Fruit fly (Drosophila melanogaster) whole organism, embryonic: Measurements from ENCODE around the gene CG10252.

ENCODE experiments used
- BEAF-32 ChIP-seq: fragments of 200-800 bp; sonication (Bioruptor generic); optimal IDR thresholded peaks from 3 replicates; lab custom pipeline; 2017; ENCODE audit warnings: missing biosample characterization, missing genetic modification characterization, mild to moderate bottlenecking, moderate library complexity, missing genetic modification reagents
- Bgb ChIP-seq: fragments of 200-800 bp; sonication (Bioruptor generic); IDR thresholded peaks from 2 replicates; pipeline ENCODE4 v1.3.6; 2022; ENCODE audit warnings: missing biosample characterization, missing genetic modification characterization; ENCODE audit not compliant: partially characterized antibody
- BtbVII ChIP-seq: fragments of 200-800 bp; sonication (Bioruptor generic); optimal IDR thresholded peaks from 3 replicates; lab custom pipeline; 2017; ENCODE audit warnings: missing biosample characterization, mild to moderate bottlenecking, missing genetic modification characterization
- CG10147 ChIP-seq: fragments of 200-800 bp; sonication (Bioruptor generic); optimal IDR thresholded peaks from 2 replicates; lab custom pipeline; 2019; ENCODE audit warnings: missing biosample characterization, mild to moderate bottlenecking, missing genetic modification characterization, moderate library complexity
- CG10462 ChIP-seq: fragments of 200-800 bp; sonication (Bioruptor generic); optimal IDR thresholded peaks from 2 replicates; lab custom pipeline; 2016; ENCODE audit warnings: missing biosample characterization, missing genetic modification characterization
- CG10979 ChIP-seq: fragments of 200-800 bp; sonication (Bioruptor generic); optimal IDR thresholded peaks from 2 replicates; lab custom pipeline; 2018; ENCODE audit warnings: missing biosample characterization, mild to moderate bottlenecking, missing genetic modification characterization, moderate library complexity
- CG11504 ChIP-seq: fragments of 200-800 bp; sonication (Bioruptor generic); optimal IDR thresholded peaks from 3 replicates; lab custom pipeline; 2019; ENCODE audit warnings: missing biosample characterization, mild to moderate bottlenecking, missing genetic modification characterization, moderate library complexity
- CG1602 ChIP-seq: fragments of 200-800 bp; sonication (Bioruptor generic); optimal IDR thresholded peaks from 3 replicates; lab custom pipeline; 2016; ENCODE audit warnings: missing biosample characterization, missing genetic modification characterization
- CG16779 ChIP-seq: fragments of 200-800 bp; sonication (Bioruptor generic); IDR thresholded peaks from 2 replicates; pipeline ENCODE4 v1.3.6; 2022; ENCODE audit warnings: missing biosample characterization, missing genetic modification characterization
- CG16815 ChIP-seq: fragments of 200-800 bp; sonication (Bioruptor generic); optimal IDR thresholded peaks from 3 replicates; lab custom pipeline; 2017; ENCODE audit warnings: missing biosample characterization, mild to moderate bottlenecking, missing genetic modification characterization
- CG17568 ChIP-seq: fragments of 200-800 bp; sonication (Bioruptor generic); optimal IDR thresholded peaks from 2 replicates; lab custom pipeline; 2018; ENCODE audit warnings: missing biosample characterization, mild to moderate bottlenecking, missing genetic modification characterization, moderate library complexity
- CG17612 ChIP-seq: fragments of 200-800 bp; sonication (Bioruptor generic); IDR thresholded peaks from 2 replicates; pipeline ENCODE4 v1.3.6; 2022; ENCODE audit warnings: missing biosample characterization, missing genetic modification characterization
- CG2875 ChIP-seq: fragments of 200-800 bp; sonication (Bioruptor generic); optimal IDR thresholded peaks from 2 replicates; lab custom pipeline; 2017; ENCODE audit warnings: missing biosample characterization, mild to moderate bottlenecking, missing genetic modification characterization, missing genetic modification reagents
- CG30403 ChIP-seq: fragments of 200-800 bp; sonication (Bioruptor generic); optimal IDR thresholded peaks from 3 replicates; lab custom pipeline; 2016; ENCODE audit warnings: missing biosample characterization, missing genetic modification characterization
- CG32772 ChIP-seq: fragments of 200-800 bp; sonication (Bioruptor generic); IDR thresholded peaks from 2 replicates; pipeline ENCODE4 v1.3.6; 2022; ENCODE audit warnings: missing biosample characterization, missing genetic modification characterization
- CG33213 ChIP-seq: fragments of 200-800 bp; sonication (Bioruptor generic); optimal IDR thresholded peaks from 3 replicates; lab custom pipeline; 2016; ENCODE audit warnings: missing biosample characterization, missing genetic modification characterization
- CG34376 ChIP-seq: fragments of 200-800 bp; sonication (Bioruptor generic); optimal IDR thresholded peaks from 2 replicates; lab custom pipeline; 2018; ENCODE audit warnings: missing biosample characterization, mild to moderate bottlenecking, missing genetic modification characterization
- CG5953 ChIP-seq: fragments of 200-800 bp; sonication (Bioruptor generic); IDR thresholded peaks from 2 replicates; pipeline ENCODE4 v1.3.6; 2022; ENCODE audit warnings: missing biosample characterization, missing genetic modification characterization
- CG6175 ChIP-seq: fragments of 200-800 bp; sonication (Bioruptor generic); IDR thresholded peaks from 3 replicates; pipeline ENCODE4 v1.3.6; 2022; ENCODE audit warnings: missing biosample characterization, missing genetic modification characterization
- CG7271 ChIP-seq: fragments of 200-800 bp; sonication (Bioruptor generic); optimal IDR thresholded peaks from 2 replicates; lab custom pipeline; 2018; ENCODE audit warnings: missing biosample characterization, mild to moderate bottlenecking, missing genetic modification characterization, moderate library complexity
- CG7963 ChIP-seq: fragments of 200-800 bp; sonication (Bioruptor generic); IDR thresholded peaks from 3 replicates; pipeline ENCODE4 v1.3.6; 2022; ENCODE audit warnings: missing biosample characterization, missing genetic modification characterization; ENCODE audit not compliant: partially characterized antibody
- Dek ChIP-seq: fragments of 200-800 bp; sonication (Bioruptor generic); optimal IDR thresholded peaks from 3 replicates; lab custom pipeline; 2019; ENCODE audit warnings: missing biosample characterization, mild to moderate bottlenecking, missing genetic modification characterization, moderate library complexity
- Dll ChIP-seq: fragments of 200-800 bp; sonication (Bioruptor generic); IDR thresholded peaks from 4 replicates; pipeline ENCODE4 v1.3.6; 2022; ENCODE audit warnings: missing biosample characterization, missing genetic modification characterization; ENCODE audit not compliant: partially characterized antibody
- Eip74EF ChIP-seq, 2 experiments: fragments of 200-800 bp in 1 of 2; fragments of >200 bp in 1 of 2; sonication (Bioruptor generic) in 1 of 2; optimal IDR thresholded peaks; 2 replicates each; lab custom pipeline; 2017 to 2019; ENCODE audit warnings: missing biosample characterization in 2 of 2, missing genetic modification characterization in 2 of 2, mild to moderate bottlenecking in 1 of 2, moderate library complexity in 1 of 2
- Fer2 ChIP-seq: fragments of 200-800 bp; sonication (Bioruptor generic); optimal IDR thresholded peaks from 2 replicates; lab custom pipeline; 2018; ENCODE audit warnings: missing biosample characterization, mild to moderate bottlenecking, missing genetic modification characterization, moderate library complexity
- HLHmδ ChIP-seq: fragments of 200-800 bp; sonication (Bioruptor generic); optimal IDR thresholded peaks from 2 replicates; lab custom pipeline; 2018; ENCODE audit warnings: missing biosample characterization, mild to moderate bottlenecking, missing genetic modification characterization, moderate library complexity
- Hand ChIP-seq: fragments of 200-800 bp; sonication (Bioruptor generic); optimal IDR thresholded peaks from 2 replicates; lab custom pipeline; 2017; ENCODE audit warnings: mild to moderate bottlenecking, missing biosample characterization, missing genetic modification reagents, missing genetic modification characterization
- Hey ChIP-seq: fragments of 200-800 bp; sonication (Bioruptor generic); optimal IDR thresholded peaks from 3 replicates; lab custom pipeline; 2018; ENCODE audit warnings: missing biosample characterization, mild to moderate bottlenecking, missing genetic modification characterization
- Lpt ChIP-seq: fragments of >200 bp; optimal IDR thresholded peaks from 2 replicates; lab custom pipeline; 2018; ENCODE audit warnings: missing biosample characterization, missing genetic modification characterization
- Mes4 ChIP-seq: fragments of 200-800 bp; sonication (Bioruptor generic); optimal IDR thresholded peaks from 2 replicates; lab custom pipeline; 2016; ENCODE audit warnings: missing biosample characterization, missing genetic modification characterization
- Neu2 ChIP-seq: fragments of 200-800 bp; sonication (Bioruptor generic); optimal IDR thresholded peaks from 3 replicates; lab custom pipeline; 2016; ENCODE audit warnings: missing biosample characterization, missing genetic modification characterization, borderline replicate concordance
- Nf-YC ChIP-seq: fragments of 200-800 bp; optimal IDR thresholded peaks from 3 replicates; lab custom pipeline; 2019; ENCODE audit warnings: missing biosample characterization, mild to moderate bottlenecking, missing genetic modification characterization, moderate library complexity
- Pdp1 ChIP-seq, 2 experiments: fragments of 200-800 bp; sonication (Bioruptor generic); optimal IDR thresholded peaks; 3 replicates each; lab custom pipeline; 2016; ENCODE audit warnings: missing biosample characterization in 2 of 2, missing genetic modification characterization in 2 of 2, mild to moderate bottlenecking in 1 of 2, moderate library complexity in 1 of 2
- Taf1 ChIP-seq: fragments of 200-800 bp; sonication (Bioruptor generic); IDR thresholded peaks from 2 replicates; pipeline ENCODE4 v1.3.6; 2022; ENCODE audit warnings: missing biosample characterization, missing genetic modification characterization
- crol ChIP-seq: fragments of 200-800 bp; sonication (Bioruptor generic); IDR thresholded peaks from 2 replicates; pipeline ENCODE4 v1.3.6; 2022; ENCODE audit warnings: missing biosample characterization, missing genetic modification characterization
- dati ChIP-seq: fragments of 200-800 bp; sonication (Bioruptor generic); IDR thresholded peaks from 2 replicates; pipeline ENCODE4 v1.3.6; 2022; ENCODE audit warnings: missing biosample characterization, missing genetic modification characterization
- disco-r ChIP-seq: fragments of 200-800 bp; sonication (Bioruptor generic); optimal IDR thresholded peaks from 2 replicates; lab custom pipeline; 2016; ENCODE audit warnings: missing biosample characterization, missing genetic modification characterization
- eve ChIP-seq, 2 experiments: fragments of >200 bp; optimal IDR thresholded peaks; 2 replicates each; lab custom pipeline; 2017; ENCODE audit warnings: missing biosample characterization in 2 of 2, missing genetic modification characterization in 2 of 2
- ewg ChIP-seq: fragments of 200-800 bp; sonication (Bioruptor generic); optimal IDR thresholded peaks from 3 replicates; lab custom pipeline; 2017; ENCODE audit warnings: mild to moderate bottlenecking, missing biosample characterization, missing genetic modification reagents, missing genetic modification characterization
- grn ChIP-seq: fragments of 200-800 bp; sonication (Bioruptor generic); optimal IDR thresholded peaks from 3 replicates; lab custom pipeline; 2017; ENCODE audit warnings: missing biosample characterization, missing genetic modification characterization
- kah ChIP-seq: fragments of 200-800 bp; sonication (Bioruptor generic); optimal IDR thresholded peaks from 2 replicates; lab custom pipeline; 2018; ENCODE audit warnings: missing biosample characterization, mild to moderate bottlenecking, missing genetic modification characterization
- pho ChIP-seq: fragments of 200-800 bp; sonication (Bioruptor generic); optimal IDR thresholded peaks from 2 replicates; lab custom pipeline; 2016; ENCODE audit warnings: missing biosample characterization, missing genetic modification characterization
- sens ChIP-seq: fragments of 200-800 bp; sonication (Bioruptor generic); peaks from one replicate; lab custom pipeline; 2016; ENCODE audit warnings: missing biosample characterization, missing genetic modification characterization
- sug ChIP-seq: fragments of 200-800 bp; optimal IDR thresholded peaks from 2 replicates; lab custom pipeline; 2019; ENCODE audit warnings: missing biosample characterization, mild to moderate bottlenecking, missing genetic modification characterization, moderate library complexity
- tx ChIP-seq: fragments of 200-800 bp; sonication (Bioruptor generic); optimal IDR thresholded peaks from 2 replicates; lab custom pipeline; 2016; ENCODE audit warnings: missing biosample characterization, missing genetic modification characterization
- usp ChIP-seq: fragments of >200 bp; optimal IDR thresholded peaks from 2 replicates; lab custom pipeline; 2017; ENCODE audit warnings: missing biosample characterization, missing genetic modification characterization
- vfl ChIP-seq: fragments of 200-800 bp; sonication (Bioruptor generic); optimal IDR thresholded peaks from 2 replicates; lab custom pipeline; 2016; ENCODE audit warnings: missing biosample characterization, missing genetic modification characterization
- yki ChIP-seq: fragments of >200 bp; optimal IDR thresholded peaks from 3 replicates; lab custom pipeline; 2018
- zen ChIP-seq: fragments of 200-800 bp; sonication (Bioruptor generic); optimal IDR thresholded peaks from 3 replicates; lab custom pipeline; 2018; ENCODE audit warnings: missing biosample characterization, mild to moderate bottlenecking, missing genetic modification characterization, moderate library complexity
- zf30C ChIP-seq: fragments of 200-800 bp; sonication (Bioruptor generic); optimal IDR thresholded peaks from 3 replicates; lab custom pipeline; 2018; ENCODE audit warnings: missing biosample characterization, mild to moderate bottlenecking, missing genetic modification characterization

The CG10252 gene

dm6 chr3R:23652525-23653108 is 43.4 kb downstream of the CG10252 start (continued):
- peak; percentile 60 for TF ChIP-seq Dek
- TF ChIP-seq Bgb (GFP tag; lab: Robert Waterston, UW): no peak
- TF ChIP-seq eve (GFP tag; optimal IDR thresholded peaks at IDR 0.05; lab: Kevin White, UChicago): no peak
- TF ChIP-seq CG6175 (GFP tag; lab: Robert Waterston, UW): peak; percentile 67; the same call in 2 of the 3 replicates
- peak; percentile 2 for TF ChIP-seq Mes4 (GFP tag; lab: Kevin White, UChicago)
- TF ChIP-seq pho (GFP tag; lab: Kevin White, UChicago): peak; percentile 77
- no peak for TF ChIP-seq Neu2
- peak; percentile 65 for TF ChIP-seq CG17568 (GFP tag; lab: Kevin White, UChicago)
- TF ChIP-seq Nf-YC (tag; lab: Kevin White, UChicago): peak; percentile 34
- TF ChIP-seq CG32772 (GFP tag; lab: Robert Waterston, UW): no peak
- no peak for TF ChIP-seq yki (lab: Kevin White, UChicago)
- no peak for TF ChIP-seq dati
- TF ChIP-seq Eip74EF (GFP tag; optimal IDR thresholded peaks at IDR 0.05; lab: Kevin White, UChicago): peak in 1 of 2 experiments; percentile 7
- TF ChIP-seq CG16779 (GFP tag; lab: Robert Waterston, UW): no peak
- TF ChIP-seq CG11504 (tag; lab: Kevin White, UChicago): peak; percentile 48
- no peak for TF ChIP-seq CG10462 (GFP tag; lab: Kevin White, UChicago)
- no peak for TF ChIP-seq crol (GFP tag; lab: Robert Waterston, UW)
- peak; percentile 57 for TF ChIP-seq CG10147 (GFP tag; lab: Kevin White, UChicago)
- TF ChIP-seq zf30C (GFP tag; lab: Kevin White, UChicago): no peak
- TF ChIP-seq CG16815 (GFP tag; lab: Kevin White, UChicago): no peak
- no peak for TF ChIP-seq CG5953
- TF ChIP-seq kah (GFP tag; lab: Kevin White, UChicago): no peak
- TF ChIP-seq grn (GFP tag; lab: Kevin White, UChicago): peak; percentile 9
- TF ChIP-seq CG17612 (GFP tag; lab: Robert Waterston, UW): peak; percentile 37; the same call in 1 of the 2 replicates
- TF ChIP-seq CG1602 (GFP tag; lab: Kevin White, UChicago): peak; percentile 1
- no peak for TF ChIP-seq HLHmδ
- TF ChIP-seq CG7963 (GFP tag; lab: Robert Waterston, UW): no peak
- peak; percentile 59 for TF ChIP-seq Hey (tag; lab: Kevin White, UChicago)
- TF ChIP-seq BtbVII (GFP tag; lab: Kevin White, UChicago): peak; percentile 85
- peak; percentile 43 for TF ChIP-seq Hand
- TF ChIP-seq BEAF-32: no peak
- peak; percentile 14; the same call in 1 of the 2 replicates for TF ChIP-seq Taf1 (GFP tag; lab: Robert Waterston, UW)
- no peak for TF ChIP-seq disco-r (GFP tag; lab: Kevin White, UChicago)
- TF ChIP-seq usp (GFP tag; lab: Kevin White, UChicago): no peak
- TF ChIP-seq CG33213 (GFP tag; lab: Kevin White, UChicago): peak; percentile 60
- no peak for TF ChIP-seq vfl
- TF ChIP-seq sug: peak; percentile 51
- TF ChIP-seq tx (GFP tag; lab: Kevin White, UChicago): no peak
- no peak for TF ChIP-seq Lpt (GFP tag; lab: Kevin White, UChicago)
- TF ChIP-seq Dll: no peak
- no peak for TF ChIP-seq zen (tag; lab: Kevin White, UChicago)
- TF ChIP-seq CG10979 (tag; lab: Kevin White, UChicago): no peak
- TF ChIP-seq sens (GFP tag; lab: Kevin White, UChicago): peak; percentile 80
- TF ChIP-seq Fer2: peak; percentile 41
- TF ChIP-seq ewg: no peak
- TF ChIP-seq CG34376 (GFP tag; lab: Kevin White, UChicago): peak; percentile 30
- TF ChIP-seq CG7271 (tag; lab: Kevin White, UChicago): no peak
- TF ChIP-seq Pdp1 (GFP tag; optimal IDR thresholded peaks at IDR 0.05; lab: Kevin White, UChicago): peak; percentile 4 to 43
- no peak for TF ChIP-seq CG2875 (GFP tag; lab: Kevin White, UChicago)
- TF ChIP-seq CG30403 (GFP tag; lab: Kevin White, UChicago): peak; percentile 12
